Worm (Caenorhabditis elegans) whole organism, L1 larva: Measurements from ENCODE around the gene R09A1.3.

Experiments used
- C16A3.4 ChIP-seq: fragments of 150-350 bp; optimal IDR thresholded peaks from 2 replicates; lab custom pipeline; 2014; ENCODE audit warnings: missing biosample characterization, missing genetic modification characterization
- F16B12.6 ChIP-seq: fragments of 150-350 bp; optimal IDR thresholded peaks from 2 replicates; lab custom pipeline; 2014; ENCODE audit warnings: missing biosample characterization, missing genetic modification characterization
- blmp-1 ChIP-seq: fragments of 150-350 bp; optimal IDR thresholded peaks from 2 replicates; lab custom pipeline; 2014; ENCODE audit warnings: missing biosample characterization, missing genetic modification characterization
- ceh-82 ChIP-seq, 3 experiments: fragments of 150-350 bp in 1 of 3; sonication (generic microtip) in 2 of 3; optimal IDR thresholded peaks; 2 replicates each; lab custom pipeline; 2014 to 2017; ENCODE audit warnings: missing biosample characterization in 3 of 3, missing genetic modification characterization in 3 of 3
- ceh-90 ChIP-seq: sonication (generic microtip); optimal IDR thresholded peaks from 2 replicates; lab custom pipeline; 2016; ENCODE audit warnings: missing genetic modification characterization, missing compliant biosample characterization
- ces-1 ChIP-seq: fragments of 150-350 bp; optimal IDR thresholded peaks from 2 replicates; lab custom pipeline; 2014; ENCODE audit warnings: missing biosample characterization, missing genetic modification reagents, missing genetic modification characterization
- dpl-1 ChIP-seq, 3 experiments: fragments of 150-350 bp in 2 of 3; sonication (generic microtip) in 1 of 3; optimal IDR thresholded peaks; 2 replicates each; lab custom pipeline; 2014 to 2017; ENCODE audit warnings: missing biosample characterization in 3 of 3, missing genetic modification characterization in 3 of 3, missing genetic modification reagents in 3 of 3
- efl-1 ChIP-seq, 4 experiments: fragments of 150-350 bp; optimal IDR thresholded peaks in 3 of 4; peaks in 1 of 4; 1 replicate in 1 of 4; 2 replicates in 3 of 4; lab custom pipeline; 2014; ENCODE audit warnings: missing biosample characterization in 2 of 4, missing genetic modification characterization in 2 of 4, missing genetic modification reagents in 2 of 4
- efl-3 ChIP-seq: fragments of 200-800 bp; sonication (Bioruptor generic); optimal IDR thresholded peaks from 2 replicates; lab custom pipeline; 2018; ENCODE audit warnings: mild to moderate bottlenecking, missing genetic modification characterization, missing compliant biosample characterization
- elt-2 ChIP-seq: sonication (generic microtip); optimal IDR thresholded peaks from 2 replicates; lab custom pipeline; 2016; ENCODE audit warnings: missing genetic modification characterization, mild to moderate bottlenecking, inconsistent platforms, missing compliant biosample characterization, missing genetic modification reagents
- elt-3 ChIP-seq, 6 experiments: fragments of 150-350 bp in 1 of 6; sonication (generic microtip); optimal IDR thresholded peaks; 2 replicates each; lab custom pipeline; 2017 to 2018; ENCODE audit warnings: missing biosample characterization in 6 of 6, missing genetic modification characterization in 6 of 6, inconsistent platforms in 1 of 6
- ets-5 ChIP-seq: fragments of 200-800 bp; sonication (Bioruptor generic); IDR thresholded peaks from 2 replicates; pipeline ENCODE4 v1.3.6; 2022; ENCODE audit warnings: missing genetic modification characterization, missing compliant biosample characterization
- fkh-4 ChIP-seq: sonication (generic microtip); optimal IDR thresholded peaks from 2 replicates; lab custom pipeline; 2016; ENCODE audit warnings: missing compliant biosample characterization, missing genetic modification characterization, borderline replicate concordance
- fkh-8 ChIP-seq: sonication (generic microtip); optimal IDR thresholded peaks from 2 replicates; lab custom pipeline; 2016; ENCODE audit warnings: mild to moderate bottlenecking, missing genetic modification characterization, missing compliant biosample characterization
- hlh-17 ChIP-seq: fragments of 200-800 bp; sonication (Bioruptor generic); optimal IDR thresholded peaks from 2 replicates; lab custom pipeline; 2018; ENCODE audit warnings: missing genetic modification characterization, mild to moderate bottlenecking, missing compliant biosample characterization, moderate library complexity, borderline replicate concordance
- hlh-4 ChIP-seq: sonication (generic microtip); optimal IDR thresholded peaks from 2 replicates; lab custom pipeline; 2016; ENCODE audit warnings: mild to moderate bottlenecking, missing genetic modification characterization, missing compliant biosample characterization
- hpl-2 ChIP-seq: fragments of 150-350 bp; optimal IDR thresholded peaks from 2 replicates; lab custom pipeline; 2014; ENCODE audit warnings: missing biosample characterization, missing genetic modification reagents, missing genetic modification characterization
- lin-14 ChIP-seq: fragments of 200-800 bp; sonication (Bioruptor generic); optimal IDR thresholded peaks from 2 replicates; lab custom pipeline; 2018; ENCODE audit warnings: mild to moderate bottlenecking, missing genetic modification characterization, moderate library complexity, missing compliant biosample characterization
- lin-35 ChIP-seq, 2 experiments: fragments of 150-350 bp; optimal IDR thresholded peaks; 2 replicates each; lab custom pipeline; 2014; ENCODE audit warnings: missing biosample characterization in 2 of 2, missing genetic modification characterization in 2 of 2, missing genetic modification reagents in 2 of 2
- lin-39 ChIP-seq: fragments of 150-350 bp; optimal IDR thresholded peaks from 2 replicates; lab custom pipeline; 2014; ENCODE audit warnings: missing biosample characterization, missing genetic modification reagents, missing genetic modification characterization
- lir-3 ChIP-seq: sonication (generic microtip); optimal IDR thresholded peaks from 2 replicates; lab custom pipeline; 2016; ENCODE audit warnings: mild to moderate bottlenecking, missing genetic modification characterization, moderate library complexity, missing compliant biosample characterization; ENCODE audit not compliant: poor library complexity
- lsy-2 ChIP-seq, 2 experiments: fragments of 150-350 bp; optimal IDR thresholded peaks; 2 replicates each; lab custom pipeline; 2014; ENCODE audit warnings: missing biosample characterization in 2 of 2, missing genetic modification characterization in 2 of 2
- nhr-20 ChIP-seq: sonication (generic microtip); optimal IDR thresholded peaks from 2 replicates; lab custom pipeline; 2016; ENCODE audit warnings: mild to moderate bottlenecking, missing genetic modification characterization, missing compliant biosample characterization
- nhr-28 ChIP-seq: fragments of 150-350 bp; optimal IDR thresholded peaks from 2 replicates; lab custom pipeline; 2014; ENCODE audit warnings: missing biosample characterization, missing genetic modification characterization
- nhr-47 ChIP-seq: sonication (generic microtip); optimal IDR thresholded peaks from 2 replicates; lab custom pipeline; 2016; ENCODE audit warnings: mild to moderate bottlenecking, missing genetic modification characterization, moderate library complexity, missing compliant biosample characterization
- nhr-71 ChIP-seq: sonication (generic microtip); optimal IDR thresholded peaks from 2 replicates; lab custom pipeline; 2016; ENCODE audit warnings: mild to moderate bottlenecking, missing genetic modification characterization, moderate library complexity, missing compliant biosample characterization
- nhr-77 ChIP-seq: fragments of 150-350 bp; optimal IDR thresholded peaks from 2 replicates; lab custom pipeline; 2014; ENCODE audit warnings: missing biosample characterization, missing genetic modification characterization
- nhr-84 ChIP-seq: sonication (generic microtip); optimal IDR thresholded peaks from 2 replicates; lab custom pipeline; 2017; ENCODE audit warnings: missing biosample characterization, missing genetic modification characterization
- nhr-90 ChIP-seq: sonication (generic microtip); optimal IDR thresholded peaks from 2 replicates; lab custom pipeline; 2016; ENCODE audit warnings: mild to moderate bottlenecking, missing genetic modification characterization, missing compliant biosample characterization; ENCODE audit not compliant: poor library complexity
- pax-3 ChIP-seq: fragments of 200-800 bp; sonication (Bioruptor generic); optimal IDR thresholded peaks from 2 replicates; lab custom pipeline; 2018; ENCODE audit warnings: mild to moderate bottlenecking, missing genetic modification characterization, moderate library complexity, missing compliant biosample characterization
- pqm-1 ChIP-seq: sonication (generic microtip); optimal IDR thresholded peaks from 3 replicates; lab custom pipeline; 2017; ENCODE audit warnings: missing biosample characterization, missing genetic modification characterization
- rnt-1 ChIP-seq: sonication (generic microtip); optimal IDR thresholded peaks from 2 replicates; lab custom pipeline; 2016; ENCODE audit warnings: mild to moderate bottlenecking, missing genetic modification characterization, moderate library complexity, missing compliant biosample characterization
- snu-23 ChIP-seq: sonication (generic microtip); optimal IDR thresholded peaks from 2 replicates; lab custom pipeline; 2016; ENCODE audit warnings: missing genetic modification characterization, missing compliant biosample characterization
- sptf-1 ChIP-seq: fragments of 150-350 bp; optimal IDR thresholded peaks from 2 replicates; lab custom pipeline; 2014; ENCODE audit warnings: missing biosample characterization, missing genetic modification characterization
- tbx-2 ChIP-seq: sonication (generic microtip); optimal IDR thresholded peaks from 2 replicates; lab custom pipeline; 2016; ENCODE audit warnings: missing genetic modification characterization, missing compliant biosample characterization
- xbp-1 ChIP-seq: sonication (generic microtip); optimal IDR thresholded peaks from 2 replicates; lab custom pipeline; 2016; ENCODE audit warnings: missing genetic modification characterization, missing compliant biosample characterization
- ztf-4 ChIP-seq: fragments of 150-350 bp; optimal IDR thresholded peaks from 2 replicates; lab custom pipeline; 2014; ENCODE audit warnings: missing biosample characterization, missing genetic modification characterization

R09A1.3 gene

ce11 chrV:1061295-1061694 is 34.4 kb upstream of the R09A1.3 start, which contains the start of gene rnst-2:
Gene rnst-2, plus strand, starts transcription at chrV:1061595.
- TF ChIP-seq snu-23 (GFP tag; lab: Kevin White, UChicago) (no peak), lin-14 (GFP tag; lab: Kevin White, UChicago) (no peak), pax-3 (tag; lab: Kevin White, UChicago) (no peak), sptf-1 (tag; lab: Kevin White, UChicago) (no peak), efl-1 (optimal IDR thresholded peaks at IDR 0.05; lab: Kevin White, UChicago) (no peak), efl-1 (GFP tag; optimal IDR thresholded peaks at IDR 0.05 in 1 of 2; lab: Kevin White, UChicago) (no peak), fkh-8 (no peak), ceh-82 (tag; optimal IDR thresholded peaks at IDR 0.05; lab: Kevin White, UChicago) (no peak), hpl-2 (no peak)

- TF ChIP-seq nhr-90 (tag; lab: Kevin White, UChicago), result peak; percentile 49
- peak; percentile 47 for TF ChIP-seq rnt-1 (tag; lab: Kevin White, UChicago)
- no peak for TF ChIP-seq xbp-1
- TF ChIP-seq ztf-4, result no peak
- no peak for TF ChIP-seq hlh-17 (GFP tag; lab: Kevin White, UChicago)
- no peak for TF ChIP-seq ces-1 (GFP tag; lab: Kevin White, UChicago)
- peak; percentile 32 for TF ChIP-seq C16A3.4 (tag; lab: Kevin White, UChicago)
- TF ChIP-seq lir-3, result peak; percentile 64
- peak in 3 of 6 experiments; percentile 37 to 95 (median 53) for TF ChIP-seq elt-3 (tag; optimal IDR thresholded peaks at IDR 0.05; lab: Kevin White, UChicago)
- no peak for TF ChIP-seq efl-3 (GFP tag; lab: Kevin White, UChicago)
- TF ChIP-seq nhr-84 (tag; lab: Kevin White, UChicago), result no peak
- TF ChIP-seq snu-23 (GFP tag; lab: Kevin White, UChicago), result no peak
- TF ChIP-seq efl-1 (optimal IDR thresholded peaks at IDR 0.05; lab: Kevin White, UChicago), result peak in 1 of 2 experiments; percentile 15
- peak in 1 of 2 experiments; percentile 89 for TF ChIP-seq efl-1 (GFP tag; optimal IDR thresholded peaks at IDR 0.05 in 1 of 2; lab: Kevin White, UChicago)
- TF ChIP-seq elt-2, result peak; percentile 90
- TF ChIP-seq ets-5 (GFP tag; lab: Robert Waterston, UW), result no peak
- TF ChIP-seq nhr-28 (tag; lab: Kevin White, UChicago), result no peak
- TF ChIP-seq fkh-4 (tag; lab: Kevin White, UChicago), result no peak
- no peak for TF ChIP-seq ceh-82 (tag; optimal IDR thresholded peaks at IDR 0.05; lab: Kevin White, UChicago)
- no peak for TF ChIP-seq lin-14 (GFP tag; lab: Kevin White, UChicago)
- TF ChIP-seq ceh-90, result peak; percentile 70
- TF ChIP-seq nhr-71 (tag; lab: Kevin White, UChicago), result peak; percentile 65
- peak; percentile 51 for TF ChIP-seq nhr-20 (tag; lab: Kevin White, UChicago)
- peak in 1 of 2 experiments; percentile 33 for TF ChIP-seq lsy-2 (tag; optimal IDR thresholded peaks at IDR 0.05; lab: Kevin White, UChicago)
- peak in 1 of 3 experiments; percentile 30 for TF ChIP-seq dpl-1 (GFP tag; optimal IDR thresholded peaks at IDR 0.05; lab: Kevin White, UChicago)
- no peak for TF ChIP-seq nhr-47
- TF ChIP-seq blmp-1 (tag; lab: Kevin White, UChicago), result peak; percentile 79
- peak in 1 of 2 experiments; percentile 38 for TF ChIP-seq lin-35 (GFP tag; optimal IDR thresholded peaks at IDR 0.05; lab: Kevin White, UChicago)
- peak; percentile 37 for TF ChIP-seq lin-39 (tag; lab: Kevin White, UChicago)
- TF ChIP-seq nhr-77 (tag; lab: Kevin White, UChicago), result no peak
- no peak for TF ChIP-seq F16B12.6 (tag; lab: Kevin White, UChicago)
- peak; percentile 18 for TF ChIP-seq tbx-2 (tag; lab: Kevin White, UChicago)
- TF ChIP-seq hlh-4 (tag; lab: Kevin White, UChicago), result no peak
- TF ChIP-seq pqm-1 (tag; lab: Kevin White, UChicago), result peak; percentile 52
These were observed 33.5 kb upstream of the R09A1.3 start for ce11 chrV:1060219-1060863.
